Worm (Caenorhabditis elegans) whole organism, L4/young adult: ENCODE measurements around the gene C18B2.3.

ENCODE experiments used
- dao-5 ChIP-seq: sonication (generic microtip); optimal IDR thresholded peaks from 2 replicates; lab custom pipeline; 2016; ENCODE audit warnings: missing genotype, missing genetic modification characterization, moderate library complexity, missing compliant biosample characterization
- him-1 ChIP-seq: sonication (generic microtip); optimal IDR thresholded peaks from 2 replicates; lab custom pipeline; 2016; ENCODE audit warnings: missing genotype, missing genetic modification reagents, missing genetic modification characterization, missing compliant biosample characterization

ce11 chrX:3650100-3650809 is 48.6 kb downstream of the C18B2.3 start, which contains the start of the genes sax-1 and R11G1.2:
- no peak for TF ChIP-seq him-1 (tag; lab: Kevin White, UChicago)
- TF ChIP-seq dao-5 (tag; lab: Kevin White, UChicago) = no peak
